Worm (Caenorhabditis elegans) whole organism, L3 larva: ENCODE measurements around the gene pgm-2.

Experiments
- R02D3.7 ChIP-seq: fragments of 150-350 bp; optimal IDR thresholded peaks from 2 replicates; lab custom pipeline; 2014; ENCODE audit warnings: missing biosample characterization, missing genetic modification characterization
- ZK546.5 ChIP-seq: sonication (generic microtip); optimal IDR thresholded peaks from 2 replicates; lab custom pipeline; 2017; ENCODE audit warnings: missing biosample characterization, missing genetic modification characterization
- aly-2 ChIP-seq: fragments of 150-350 bp; optimal IDR thresholded peaks from 2 replicates; lab custom pipeline; 2014; ENCODE audit warnings: missing biosample characterization, missing genetic modification characterization
- ama-1 ChIP-seq: fragments of 150-350 bp; optimal IDR thresholded peaks from 2 replicates; lab custom pipeline; 2018
- ceh-16 ChIP-seq: sonication (generic microtip); optimal IDR thresholded peaks from 2 replicates; lab custom pipeline; 2017; ENCODE audit warnings: missing biosample characterization, missing genetic modification characterization
- ceh-28 ChIP-seq: fragments of 150-350 bp; optimal IDR thresholded peaks from 2 replicates; lab custom pipeline; 2014; ENCODE audit warnings: missing biosample characterization, missing genetic modification reagents, missing genetic modification characterization
- ceh-82 ChIP-seq: fragments of 150-350 bp; optimal IDR thresholded peaks from 2 replicates; lab custom pipeline; 2014; ENCODE audit warnings: missing biosample characterization, missing genetic modification characterization
- ceh-9 ChIP-seq: sonication (generic microtip); optimal IDR thresholded peaks from 2 replicates; lab custom pipeline; 2018; ENCODE audit warnings: missing biosample characterization, missing genetic modification characterization
- daf-12 ChIP-seq: fragments of 150-350 bp; optimal IDR thresholded peaks from 2 replicates; lab custom pipeline; 2014; ENCODE audit warnings: missing biosample characterization, missing genetic modification reagents, missing genetic modification characterization
- egl-27 ChIP-seq: sonication (generic microtip); optimal IDR thresholded peaks from 4 replicates; lab custom pipeline; 2017; ENCODE audit warnings: missing biosample characterization, missing genetic modification reagents, missing genetic modification characterization
- egl-5 ChIP-seq: fragments of 150-350 bp; optimal IDR thresholded peaks from 2 replicates; lab custom pipeline; 2017; ENCODE audit warnings: missing biosample characterization, missing genetic modification reagents, missing genetic modification characterization, inconsistent platforms
- elt-1 ChIP-seq: fragments of 150-350 bp; optimal IDR thresholded peaks from 2 replicates; lab custom pipeline; 2014; ENCODE audit warnings: missing biosample characterization, missing genetic modification characterization
- elt-2 ChIP-seq: sonication (generic microtip); optimal IDR thresholded peaks from 2 replicates; lab custom pipeline; 2016; ENCODE audit warnings: missing genetic modification reagents, mild to moderate bottlenecking, missing genetic modification characterization, missing compliant biosample characterization
- elt-3 ChIP-seq, 3 experiments: fragments of 150-350 bp in 1 of 3; sonication (generic microtip) in 2 of 3; optimal IDR thresholded peaks; 2 replicates in 2 of 3; 4 replicates in 1 of 3; lab custom pipeline; 2014 to 2017; ENCODE audit warnings: missing biosample characterization in 3 of 3, missing genetic modification characterization in 3 of 3
- eor-1 ChIP-seq, 2 experiments: fragments of 150-350 bp; optimal IDR thresholded peaks; 2 replicates each; lab custom pipeline; 2014 to 2018; ENCODE audit warnings: missing biosample characterization in 2 of 2, missing genetic modification characterization in 2 of 2
- fkh-10 ChIP-seq: sonication (generic microtip); optimal IDR thresholded peaks from 2 replicates; lab custom pipeline; 2017; ENCODE audit warnings: missing biosample characterization, missing genetic modification reagents, missing genetic modification characterization
- fkh-2 ChIP-seq: fragments of 150-350 bp; optimal IDR thresholded peaks from 2 replicates; lab custom pipeline; 2014; ENCODE audit warnings: missing biosample characterization, missing genetic modification reagents, missing genetic modification characterization
- fos-1 ChIP-seq: fragments of 150-350 bp; optimal IDR thresholded peaks from 2 replicates; lab custom pipeline; 2014; ENCODE audit warnings: missing biosample characterization, missing genetic modification characterization
- hmg-11 ChIP-seq: sonication (generic microtip); optimal IDR thresholded peaks from 2 replicates; lab custom pipeline; 2016; ENCODE audit warnings: missing genetic modification characterization, missing compliant biosample characterization
- jun-1 ChIP-seq: fragments of 150-350 bp; optimal IDR thresholded peaks from 2 replicates; lab custom pipeline; 2014; ENCODE audit warnings: missing biosample characterization, missing genetic modification reagents, missing genetic modification characterization
- lin-15B ChIP-seq: fragments of 150-350 bp; optimal IDR thresholded peaks from 2 replicates; lab custom pipeline; 2014; ENCODE audit warnings: missing biosample characterization, missing genetic modification characterization
- lin-39 ChIP-seq: fragments of 150-350 bp; optimal IDR thresholded peaks from 2 replicates; lab custom pipeline; 2018; ENCODE audit warnings: missing biosample characterization, missing genetic modification reagents, missing genetic modification characterization
- lsy-12 ChIP-seq: sonication (generic microtip); optimal IDR thresholded peaks from 2 replicates; lab custom pipeline; 2016; ENCODE audit warnings: mild to moderate bottlenecking, missing genetic modification characterization, missing compliant biosample characterization
- mdl-1 ChIP-seq: fragments of 150-350 bp; optimal IDR thresholded peaks from 2 replicates; lab custom pipeline; 2014; ENCODE audit warnings: missing biosample characterization, missing genetic modification characterization
- mml-1 ChIP-seq: fragments of 150-350 bp; sonication (generic microtip); optimal IDR thresholded peaks from 3 replicates; lab custom pipeline; 2014; ENCODE audit warnings: missing biosample characterization, missing genetic modification characterization
- nfya-1 ChIP-seq: sonication (generic microtip); optimal IDR thresholded peaks from 2 replicates; lab custom pipeline; 2017; ENCODE audit warnings: missing genetic modification characterization, mild to moderate bottlenecking, missing compliant biosample characterization, antibody characterized with exemption, moderate library complexity; ENCODE audit not compliant: insufficient read depth
- nhr-11 ChIP-seq: fragments of 150-350 bp; optimal IDR thresholded peaks from 2 replicates; lab custom pipeline; 2014; ENCODE audit warnings: missing biosample characterization, missing genetic modification characterization
- nhr-12 ChIP-seq: fragments of 150-350 bp; optimal IDR thresholded peaks from 2 replicates; lab custom pipeline; 2014; ENCODE audit warnings: missing biosample characterization, missing genetic modification characterization
- nhr-237 ChIP-seq: fragments of 150-350 bp; optimal IDR thresholded peaks from 2 replicates; lab custom pipeline; 2014; ENCODE audit warnings: missing biosample characterization, missing genetic modification characterization
- nhr-25 ChIP-seq: sonication (generic microtip); optimal IDR thresholded peaks from 2 replicates; lab custom pipeline; 2017; ENCODE audit warnings: missing biosample characterization, missing genetic modification characterization
- nhr-28 ChIP-seq: fragments of 150-350 bp; optimal IDR thresholded peaks from 2 replicates; lab custom pipeline; 2014; ENCODE audit warnings: missing biosample characterization, missing genetic modification characterization
- nhr-43 ChIP-seq: sonication (generic microtip); optimal IDR thresholded peaks from 2 replicates; lab custom pipeline; 2016; ENCODE audit warnings: mild to moderate bottlenecking, missing genetic modification characterization, missing compliant biosample characterization; ENCODE audit not compliant: poor library complexity, severe bottlenecking
- nhr-76 ChIP-seq: fragments of 150-350 bp; sonication (generic microtip); optimal IDR thresholded peaks from 5 replicates; lab custom pipeline; 2014; ENCODE audit warnings: missing biosample characterization, missing genetic modification characterization
- nhr-77 ChIP-seq: fragments of 150-350 bp; optimal IDR thresholded peaks from 2 replicates; lab custom pipeline; 2014; ENCODE audit warnings: missing biosample characterization, missing genetic modification characterization
- pha-4 ChIP-seq: fragments of 150-350 bp; optimal IDR thresholded peaks from 2 replicates; lab custom pipeline; 2014; ENCODE audit warnings: missing biosample characterization, missing genetic modification reagents, missing genetic modification characterization
- pqm-1 ChIP-seq: fragments of 150-350 bp; optimal IDR thresholded peaks from 2 replicates; lab custom pipeline; 2017; ENCODE audit warnings: missing biosample characterization, missing genetic modification characterization, inconsistent platforms
- sea-2 ChIP-seq: fragments of 150-350 bp; sonication (generic microtip); optimal IDR thresholded peaks from 4 replicates; lab custom pipeline; 2014; ENCODE audit warnings: missing biosample characterization, missing genetic modification reagents, missing genetic modification characterization
- skn-1 ChIP-seq: fragments of 150-350 bp; optimal IDR thresholded peaks from 2 replicates; lab custom pipeline; 2014; ENCODE audit warnings: missing biosample characterization, missing genetic modification characterization
- snpc-4 ChIP-seq: fragments of 150-350 bp; optimal IDR thresholded peaks from 2 replicates; lab custom pipeline; 2014; ENCODE audit warnings: missing biosample characterization, missing genetic modification characterization
- tbx-2 ChIP-seq: sonication (generic microtip); optimal IDR thresholded peaks from 2 replicates; lab custom pipeline; 2016; ENCODE audit warnings: mild to moderate bottlenecking, missing genetic modification characterization, missing compliant biosample characterization
- unc-39 ChIP-seq: sonication (generic microtip); optimal IDR thresholded peaks from 4 replicates; lab custom pipeline; 2017; ENCODE audit warnings: missing biosample characterization, missing genetic modification characterization
- unc-62 ChIP-seq: fragments of 150-350 bp; sonication (generic microtip); optimal IDR thresholded peaks from 4 replicates; lab custom pipeline; 2014; ENCODE audit warnings: missing biosample characterization, missing genetic modification reagents, missing genetic modification characterization
- zag-1 ChIP-seq: fragments of 150-350 bp; optimal IDR thresholded peaks from 2 replicates; lab custom pipeline; 2014; ENCODE audit warnings: missing biosample characterization, missing genetic modification characterization
- ztf-11 ChIP-seq: fragments of 150-350 bp; optimal IDR thresholded peaks from 2 replicates; lab custom pipeline; 2014; ENCODE audit warnings: missing biosample characterization, missing genetic modification characterization
- ztf-4 ChIP-seq: fragments of 150-350 bp; optimal IDR thresholded peaks from 2 replicates; lab custom pipeline; 2014; ENCODE audit warnings: missing biosample characterization, missing genetic modification characterization

Gene pgm-2

ce11 chrIII:13344538-13345136 is 45.5 kb downstream of the pgm-2 start, which contains the start of gene acaa-2:
Gene acaa-2 (plus strand): TSS chrIII:13344937.
- TF ChIP-seq daf-12 (tag; lab: Kevin White, UChicago), result no peak
- TF ChIP-seq elt-3 (tag; optimal IDR thresholded peaks at IDR 0.05; lab: Kevin White, UChicago), result no peak
- TF ChIP-seq pqm-1, result no peak
- no peak for TF ChIP-seq nhr-43
- TF ChIP-seq fkh-2 (tag; lab: Kevin White, UChicago), result no peak
- TF ChIP-seq lin-39 (tag; lab: Kevin White, UChicago), result no peak
- TF ChIP-seq tbx-2 (tag; lab: Kevin White, UChicago), result no peak
- TF ChIP-seq elt-2 (tag; lab: Kevin White, UChicago), result peak; percentile 56
- TF ChIP-seq R02D3.7 (tag; lab: Kevin White, UChicago), result no peak
- no peak for TF ChIP-seq fos-1
- TF ChIP-seq mdl-1 (tag; lab: Kevin White, UChicago), result no peak
- no peak for TF ChIP-seq nhr-28 (tag; lab: Kevin White, UChicago)
- no peak for TF ChIP-seq elt-1
- no peak for TF ChIP-seq fkh-10 (GFP tag; lab: Kevin White, UChicago)
- TF ChIP-seq ceh-28 (tag; lab: Kevin White, UChicago), result no peak
- TF ChIP-seq unc-62 (GFP tag; lab: Kevin White, UChicago), result no peak
- TF ChIP-seq nhr-12 (tag; lab: Kevin White, UChicago), result no peak
- peak; percentile 40 for TF ChIP-seq nfya-1
- TF ChIP-seq lsy-12 (tag; lab: Kevin White, UChicago), result no peak
- TF ChIP-seq ceh-82 (tag; lab: Kevin White, UChicago), result no peak
- TF ChIP-seq skn-1 (tag; lab: Kevin White, UChicago), result peak; percentile 93
- no peak for TF ChIP-seq nhr-77
- no peak for TF ChIP-seq nhr-76 (tag; lab: Kevin White, UChicago)
- no peak for TF ChIP-seq jun-1 (tag; lab: Kevin White, UChicago)
- TF ChIP-seq sea-2 (GFP tag; lab: Kevin White, UChicago), result no peak
- TF ChIP-seq ceh-16 (tag; lab: Kevin White, UChicago), result no peak
- TF ChIP-seq ama-1, result no peak
- no peak for TF ChIP-seq pha-4 (tag; lab: Kevin White, UChicago)
- no peak for TF ChIP-seq eor-1 (tag; optimal IDR thresholded peaks at IDR 0.05; lab: Kevin White, UChicago)
- TF ChIP-seq ztf-4 (tag; lab: Kevin White, UChicago), result no peak
- TF ChIP-seq hmg-11 (tag; lab: Kevin White, UChicago), result peak; percentile 34
- peak; percentile 0 for TF ChIP-seq lin-15B
- TF ChIP-seq zag-1, result no peak
- TF ChIP-seq aly-2 (tag; lab: Kevin White, UChicago), result no peak
- no peak for TF ChIP-seq ztf-11
- no peak for TF ChIP-seq nhr-237
- TF ChIP-seq egl-5, result no peak
- no peak for TF ChIP-seq mml-1
- no peak for TF ChIP-seq ceh-9 (tag; lab: Kevin White, UChicago)
- no peak for TF ChIP-seq egl-27 (tag; lab: Kevin White, UChicago)
- TF ChIP-seq ZK546.5 (tag; lab: Kevin White, UChicago), result no peak
- TF ChIP-seq snpc-4 (tag; lab: Kevin White, UChicago), result no peak
- TF ChIP-seq unc-39 (tag; lab: Kevin White, UChicago), result no peak
- TF ChIP-seq nhr-11 (tag; lab: Kevin White, UChicago), result no peak
- peak; percentile 35 for TF ChIP-seq nhr-25 (tag; lab: Kevin White, UChicago)

ce11 chrIII:13346785-13347184 is 47.6 kb downstream of the pgm-2 start, which contains the start of gene mtm-6:
Gene mtm-6 (plus strand): TSS chrIII:13347085.
- peak; percentile 22 for TF ChIP-seq elt-2 (tag; lab: Kevin White, UChicago)
- no peak for TF ChIP-seq sea-2 (GFP tag; lab: Kevin White, UChicago)
- TF ChIP-seq elt-1, result no peak
- TF ChIP-seq fkh-2 (tag; lab: Kevin White, UChicago), result no peak
- no peak for TF ChIP-seq ceh-82 (tag; lab: Kevin White, UChicago)
- TF ChIP-seq hmg-11 (tag; lab: Kevin White, UChicago), result peak; percentile 11
- TF ChIP-seq nhr-11 (tag; lab: Kevin White, UChicago), result no peak
- TF ChIP-seq nhr-12 (tag; lab: Kevin White, UChicago), result no peak
- TF ChIP-seq nhr-237, result no peak
- TF ChIP-seq ceh-16 (tag; lab: Kevin White, UChicago), result no peak
- peak; percentile 24 for TF ChIP-seq lsy-12 (tag; lab: Kevin White, UChicago)
- TF ChIP-seq aly-2 (tag; lab: Kevin White, UChicago), result no peak
